Worm (Caenorhabditis elegans) whole organism, young adult: ENCODE results near the gene ZK228.13.

Source experiments
- D2030.7 ChIP-seq: fragments of 200-800 bp; sonication (Bioruptor generic); IDR thresholded peaks from 2 replicates; pipeline ENCODE4 v1.3.6; 2022; ENCODE audit warnings: missing genetic modification reagents, missing genetic modification characterization, missing compliant biosample characterization
- F49E8.2 ChIP-seq: sonication (generic microtip); optimal IDR thresholded peaks from 3 replicates; lab custom pipeline; 2017; ENCODE audit warnings: missing genetic modification characterization, mild to moderate bottlenecking, missing compliant biosample characterization, antibody characterized with exemption, moderate library complexity; ENCODE audit not compliant: insufficient read depth
- ama-1 ChIP-seq, 3 experiments: fragments of 150-350 bp in 1 of 3; sonication (generic microtip) in 2 of 3; optimal IDR thresholded peaks; 2 replicates each; lab custom pipeline; 2014 to 2018; ENCODE audit warnings: missing biosample characterization in 2 of 3, missing genetic modification characterization in 2 of 3, missing genetic modification reagents in 2 of 3
- bed-2 ChIP-seq: fragments of 200-800 bp; sonication (Bioruptor generic); IDR thresholded peaks from 2 replicates; pipeline ENCODE4 v1.3.6; 2022; ENCODE audit warnings: missing genetic modification reagents, missing genetic modification characterization, missing compliant biosample characterization
- gei-17 ChIP-seq: fragments of 200-800 bp; sonication (Bioruptor generic); optimal IDR thresholded peaks from 2 replicates; lab custom pipeline; 2018; ENCODE audit warnings: mild to moderate bottlenecking, missing genetic modification characterization, missing compliant biosample characterization
- madf-3 ChIP-seq: fragments of 200-800 bp; sonication (Bioruptor generic); IDR thresholded peaks from 2 replicates; pipeline ENCODE4 v1.3.6; 2022; ENCODE audit warnings: missing genetic modification reagents, missing genetic modification characterization, missing compliant biosample characterization
- nfya-1 ChIP-seq: sonication (generic microtip); optimal IDR thresholded peaks from 2 replicates; lab custom pipeline; 2017; ENCODE audit warnings: antibody characterized with exemption, missing compliant biosample characterization, missing genetic modification characterization, borderline replicate concordance; ENCODE audit not compliant: insufficient read depth
- nfyb-1 ChIP-seq: fragments of 200-800 bp; sonication (Bioruptor generic); IDR thresholded peaks from 2 replicates; pipeline ENCODE4 v1.3.6; 2022; ENCODE audit warnings: missing genetic modification reagents, missing genetic modification characterization, missing compliant biosample characterization
- tbp1 ChIP-seq: fragments of 200-800 bp; sonication (Bioruptor generic); optimal IDR thresholded peaks from 2 replicates; lab custom pipeline; 2018; ENCODE audit warnings: mild to moderate bottlenecking, missing genetic modification characterization, missing compliant biosample characterization

DNA sequence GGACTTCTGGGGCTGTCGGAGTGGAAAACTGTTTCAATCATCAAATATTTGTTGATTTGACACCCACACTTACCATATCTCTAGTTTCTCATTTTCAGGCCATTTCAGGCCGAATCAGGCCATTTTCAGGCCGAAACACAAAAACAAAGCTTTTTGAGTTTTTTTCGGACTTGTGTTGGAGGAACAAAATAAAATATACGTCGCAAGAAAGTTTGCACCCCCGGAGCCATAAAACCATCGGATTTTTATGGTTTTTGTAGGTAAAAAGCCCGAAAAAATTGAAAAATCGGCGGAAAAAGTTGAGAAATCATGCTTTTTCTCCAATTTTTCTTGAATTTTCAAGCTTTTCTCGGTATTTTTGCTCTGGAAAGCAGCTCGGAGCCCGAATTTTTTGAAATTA is 40.6 kb upstream of the ZK228.13 start, which contains the start of gene Y51A2D.1:
- TF ChIP-seq tbp1 (GFP tag; lab: Kevin White, UChicago) = no peak
- TF ChIP-seq nfyb-1 (GFP tag; lab: Robert Waterston, UW) = no peak
- no peak for TF ChIP-seq nfya-1
- no peak for TF ChIP-seq F49E8.2 (tag; lab: Kevin White, UChicago)
- no peak for TF ChIP-seq madf-3 (GFP tag; lab: Robert Waterston, UW)
- no peak for TF ChIP-seq bed-2 (GFP tag; lab: Robert Waterston, UW)
- TF ChIP-seq ama-1 (optimal IDR thresholded peaks at IDR 0.05; lab: Kevin White, UChicago) = no peak
- no peak for TF ChIP-seq ama-1 (GFP tag; optimal IDR thresholded peaks at IDR 0.05; lab: Kevin White, UChicago)
- no peak for TF ChIP-seq gei-17 (GFP tag; lab: Kevin White, UChicago)
- no peak for TF ChIP-seq D2030.7
